Fruit fly (Drosophila melanogaster) whole organism, prepupa: ENCODE data around the gene nbs.

Experiments
- CG9139 ChIP-seq: fragments of 200-800 bp; sonication (Bioruptor generic); optimal IDR thresholded peaks from 3 replicates; lab custom pipeline; 2017; ENCODE audit warnings: missing biosample characterization, mild to moderate bottlenecking, missing genetic modification characterization
- Hr39 ChIP-seq: fragments of 200-800 bp; sonication (Bioruptor generic); optimal IDR thresholded peaks from 2 replicates; lab custom pipeline; 2016; ENCODE audit warnings: missing biosample characterization, missing genetic modification characterization

DNA sequence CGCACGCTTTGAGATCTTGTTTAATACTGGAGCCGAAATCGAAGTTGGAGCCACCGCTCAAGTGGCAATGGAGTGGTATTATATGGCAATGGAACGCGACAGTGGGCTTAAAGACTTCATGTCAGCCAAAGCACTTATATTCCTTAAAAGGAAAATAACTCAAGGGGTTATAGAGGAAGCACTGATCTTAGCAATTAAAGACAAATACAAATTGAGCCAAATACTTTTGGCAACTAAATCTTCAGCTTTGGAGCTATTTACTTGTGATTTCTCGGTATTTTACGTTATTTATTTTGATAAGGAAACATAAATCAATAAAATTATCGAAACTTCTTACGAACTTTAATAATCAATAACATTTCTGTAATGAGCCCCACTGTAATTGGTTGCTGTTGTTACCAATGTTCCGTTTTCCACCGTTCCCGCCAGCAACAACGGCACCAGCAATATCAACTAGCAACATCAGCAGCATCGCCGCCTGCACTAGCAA is 21.1 kb upstream of the nbs start:
- TF ChIP-seq CG9139 (GFP tag; lab: Kevin White, UChicago) = peak; percentile 86
- peak; percentile 79 for TF ChIP-seq Hr39 (GFP tag; lab: Kevin White, UChicago)
